Fruit fly (Drosophila melanogaster) whole organism: ENCODE results near the gene CG31897.

Experiments
- CG8478 ChIP-seq: fragments of >200 bp; optimal IDR thresholded peaks from 2 replicates; lab custom pipeline; 2018; ENCODE audit warnings: inconsistent platforms
- Dll ChIP-seq: fragments of >200 bp; optimal IDR thresholded peaks from 2 replicates; lab custom pipeline; 2017
- EcR ChIP-seq, 2 experiments: fragments of >200 bp; optimal IDR thresholded peaks; 2 replicates each; lab custom pipeline; 2017; ENCODE audit warnings: missing biosample characterization in 2 of 2, missing genetic modification characterization in 2 of 2, missing genetic modification reagents in 2 of 2
- pan ChIP-seq: fragments of >200 bp; optimal IDR thresholded peaks from 2 replicates; lab custom pipeline; 2017
- psq ChIP-seq: fragments of >200 bp; optimal IDR thresholded peaks from 2 replicates; lab custom pipeline; 2017
- usp ChIP-seq: fragments of >200 bp; optimal IDR thresholded peaks from 2 replicates; lab custom pipeline; 2017; ENCODE audit warnings: missing biosample characterization, missing genetic modification characterization, mixed read lengths

DNA sequence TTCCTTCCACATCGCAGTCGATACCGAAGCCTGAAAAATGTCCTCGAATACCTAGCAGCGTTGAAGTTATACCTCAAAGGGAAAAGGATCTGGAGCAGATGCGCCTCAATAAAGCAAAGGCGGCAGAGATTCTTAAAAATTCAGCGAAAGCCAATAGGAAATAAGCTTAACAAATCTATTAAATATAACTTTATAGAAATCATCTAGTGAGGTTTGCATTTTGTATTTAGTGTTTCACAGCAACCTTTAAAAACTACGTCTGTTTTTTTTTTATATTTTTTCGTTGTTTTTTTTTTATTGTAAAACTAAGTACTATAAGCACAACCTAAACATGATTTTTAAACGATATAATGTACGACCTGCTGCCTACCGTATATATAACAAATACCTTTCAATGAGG, at the start of gene CG31897:
- TF ChIP-seq pan (no peak), CG8478 (lab: Kevin White, UChicago) (no peak), usp (GFP tag; lab: Kevin White, UChicago) (no peak), psq (no peak), Dll (lab: Kevin White, UChicago) (no peak), EcR (GFP tag; optimal IDR thresholded peaks at IDR 0.05; lab: Kevin White, UChicago) (no peak)
